Fruit fly (Drosophila melanogaster) whole organism, embryonic: Measurements from ENCODE around the gene mRpS31.
A peak's percentile ranks its signal among the peaks of the same experiment; 100 is the strongest.

ENCODE experiments used
- Abd-B ChIP-seq: fragments of 200-800 bp; sonication (Bioruptor generic); optimal IDR thresholded peaks from 2 replicates; lab custom pipeline; 2018; ENCODE audit warnings: missing biosample characterization, mild to moderate bottlenecking, missing genetic modification characterization, moderate library complexity
- Antp ChIP-seq: fragments of 200-800 bp; sonication (Bioruptor generic); optimal IDR thresholded peaks from 3 replicates; lab custom pipeline; 2016; ENCODE audit warnings: missing biosample characterization, missing genetic modification characterization
- BtbVII ChIP-seq: fragments of 200-800 bp; sonication (Bioruptor generic); optimal IDR thresholded peaks from 3 replicates; lab custom pipeline; 2017; ENCODE audit warnings: missing biosample characterization, mild to moderate bottlenecking, missing genetic modification characterization
- CG11247 ChIP-seq: fragments of 200-800 bp; sonication (Bioruptor generic); IDR thresholded peaks from 2 replicates; pipeline ENCODE4 v1.3.6; 2022; ENCODE audit warnings: missing biosample characterization, missing genetic modification characterization
- CG11695 ChIP-seq: fragments of 200-800 bp; sonication (Bioruptor generic); IDR thresholded peaks from 3 replicates; pipeline ENCODE4 v1.3.6; 2022; ENCODE audit warnings: missing biosample characterization, missing genetic modification characterization
- CG12299 ChIP-seq: fragments of 200-800 bp; sonication (Bioruptor generic); optimal IDR thresholded peaks from 2 replicates; lab custom pipeline; 2018; ENCODE audit warnings: missing biosample characterization, mild to moderate bottlenecking, missing genetic modification characterization
- CG12391 ChIP-seq: fragments of 200-800 bp; sonication (Bioruptor generic); optimal IDR thresholded peaks from 3 replicates; lab custom pipeline; 2018; ENCODE audit warnings: missing biosample characterization, mild to moderate bottlenecking, missing genetic modification characterization, moderate library complexity
- CG12769 ChIP-seq: fragments of 200-800 bp; sonication (Bioruptor generic); optimal IDR thresholded peaks from 2 replicates; lab custom pipeline; 2019; ENCODE audit warnings: missing biosample characterization, mild to moderate bottlenecking, missing genetic modification characterization, moderate library complexity
- CG13894 ChIP-seq: fragments of 200-800 bp; sonication (Bioruptor generic); optimal IDR thresholded peaks from 3 replicates; lab custom pipeline; 2018; ENCODE audit warnings: missing biosample characterization, mild to moderate bottlenecking, missing genetic modification characterization, moderate library complexity
- CG14710 ChIP-seq: fragments of 200-800 bp; sonication (Bioruptor generic); optimal IDR thresholded peaks from 3 replicates; lab custom pipeline; 2019; ENCODE audit warnings: missing biosample characterization, mild to moderate bottlenecking, missing genetic modification characterization, moderate library complexity
- CG14965 ChIP-seq: fragments of 200-800 bp; sonication (Bioruptor generic); optimal IDR thresholded peaks from 2 replicates; lab custom pipeline; 2016; ENCODE audit warnings: missing biosample characterization, missing genetic modification characterization, borderline replicate concordance
- CG15269 ChIP-seq: fragments of 200-800 bp; sonication (Bioruptor generic); optimal IDR thresholded peaks from 2 replicates; lab custom pipeline; 2018; ENCODE audit warnings: missing biosample characterization, mild to moderate bottlenecking, missing genetic modification characterization, moderate library complexity
- CG15479 ChIP-seq: fragments of 200-800 bp; sonication (Bioruptor generic); optimal IDR thresholded peaks from 3 replicates; lab custom pipeline; 2019; ENCODE audit warnings: missing biosample characterization, mild to moderate bottlenecking, missing genetic modification characterization, moderate library complexity
- CG15601 ChIP-seq: fragments of 200-800 bp; sonication (Bioruptor generic); optimal IDR thresholded peaks from 3 replicates; lab custom pipeline; 2019; ENCODE audit warnings: missing biosample characterization, mild to moderate bottlenecking, missing genetic modification characterization, moderate library complexity
- CG17802 ChIP-seq: fragments of 200-800 bp; sonication (Bioruptor generic); optimal IDR thresholded peaks from 2 replicates; lab custom pipeline; 2018; ENCODE audit warnings: missing biosample characterization, mild to moderate bottlenecking, missing genetic modification characterization, moderate library complexity
- CG17912 ChIP-seq: fragments of 200-800 bp; sonication (Bioruptor generic); optimal IDR thresholded peaks from 2 replicates; lab custom pipeline; 2018; ENCODE audit warnings: missing biosample characterization, mild to moderate bottlenecking, missing genetic modification characterization
- CG2120 ChIP-seq: fragments of 200-800 bp; sonication (Bioruptor generic); optimal IDR thresholded peaks from 3 replicates; lab custom pipeline; 2016; ENCODE audit warnings: missing biosample characterization, missing genetic modification characterization
- CG31365 ChIP-seq: fragments of 200-800 bp; sonication (Bioruptor generic); optimal IDR thresholded peaks from 2 replicates; lab custom pipeline; 2018; ENCODE audit warnings: missing biosample characterization, mild to moderate bottlenecking, missing genetic modification characterization
- CG3726 ChIP-seq: fragments of 200-800 bp; sonication (Bioruptor generic); IDR thresholded peaks from 3 replicates; pipeline ENCODE4, ENCODE4 v1.3.6; 2022; ENCODE audit warnings: missing biosample characterization, missing genetic modification characterization
- CG4707 ChIP-seq: fragments of 200-800 bp; sonication (Bioruptor generic); optimal IDR thresholded peaks from 2 replicates; lab custom pipeline; 2018; ENCODE audit warnings: missing biosample characterization, mild to moderate bottlenecking, missing genetic modification characterization, moderate library complexity
- CG6689 ChIP-seq: fragments of 200-800 bp; sonication (Bioruptor generic); IDR thresholded peaks from 2 replicates; pipeline ENCODE4 v1.3.6; 2022; ENCODE audit warnings: missing biosample characterization, missing genetic modification characterization
- CG7372 ChIP-seq: fragments of 200-800 bp; sonication (Bioruptor generic); IDR thresholded peaks from 2 replicates; pipeline ENCODE4 v1.3.6; 2022; ENCODE audit warnings: missing biosample characterization, missing genetic modification characterization
- CG9727 ChIP-seq: fragments of 200-800 bp; sonication (Bioruptor generic); optimal IDR thresholded peaks from 3 replicates; lab custom pipeline; 2017; ENCODE audit warnings: missing biosample characterization, mild to moderate bottlenecking, missing genetic modification characterization
- CG9876 ChIP-seq: fragments of 200-800 bp; sonication (Bioruptor generic); optimal IDR thresholded peaks from 2 replicates; lab custom pipeline; 2016; ENCODE audit warnings: missing biosample characterization, missing genetic modification characterization
- CoRest ChIP-seq: fragments of 200-800 bp; sonication (Bioruptor generic); optimal IDR thresholded peaks from 3 replicates; lab custom pipeline; 2018; ENCODE audit warnings: missing biosample characterization, mild to moderate bottlenecking, missing genetic modification characterization, moderate library complexity
- ERR ChIP-seq: fragments of 200-800 bp; sonication (Bioruptor generic); optimal IDR thresholded peaks from 2 replicates; lab custom pipeline; 2016; ENCODE audit warnings: missing biosample characterization, missing genetic modification characterization
- Hmx ChIP-seq: fragments of 200-800 bp; sonication (Bioruptor generic); optimal IDR thresholded peaks from 2 replicates; lab custom pipeline; 2016; ENCODE audit warnings: missing biosample characterization, missing genetic modification characterization
- Kr ChIP-seq: fragments of 200-800 bp; sonication (Bioruptor generic); optimal IDR thresholded peaks from 2 replicates; lab custom pipeline; 2017; ENCODE audit warnings: missing biosample characterization, mild to moderate bottlenecking, missing genetic modification characterization
- MTF-1 ChIP-seq: fragments of 200-800 bp; sonication (Bioruptor generic); optimal IDR thresholded peaks from 2 replicates; lab custom pipeline; 2018; ENCODE audit warnings: missing biosample characterization, mild to moderate bottlenecking, missing genetic modification characterization, borderline replicate concordance
- Max ChIP-seq: fragments of 200-800 bp; sonication (Bioruptor generic); optimal IDR thresholded peaks from 2 replicates; lab custom pipeline; 2016; ENCODE audit warnings: missing biosample characterization, mild to moderate bottlenecking, missing genetic modification characterization
- Mes4 ChIP-seq: fragments of 200-800 bp; sonication (Bioruptor generic); optimal IDR thresholded peaks from 2 replicates; lab custom pipeline; 2016; ENCODE audit warnings: missing biosample characterization, missing genetic modification characterization
- Rfx ChIP-seq: fragments of 200-800 bp; sonication (Bioruptor generic); IDR thresholded peaks from 2 replicates; pipeline ENCODE4 v1.3.6; 2022; ENCODE audit warnings: missing biosample characterization, missing genetic modification characterization
- Sox100B ChIP-seq: fragments of 200-800 bp; sonication (Bioruptor generic); optimal IDR thresholded peaks from 3 replicates; lab custom pipeline; 2018; ENCODE audit warnings: missing biosample characterization, mild to moderate bottlenecking, missing genetic modification characterization
- Sry-δ ChIP-seq: fragments of 200-800 bp; sonication (Bioruptor generic); optimal IDR thresholded peaks from 2 replicates; lab custom pipeline; 2016; ENCODE audit warnings: missing biosample characterization, missing genetic modification characterization
- Ssrp ChIP-seq: fragments of 200-800 bp; sonication (Bioruptor generic); optimal IDR thresholded peaks from 2 replicates; lab custom pipeline; 2018; ENCODE audit warnings: missing biosample characterization, mild to moderate bottlenecking, missing genetic modification characterization, moderate library complexity
- Xrp1 ChIP-seq: fragments of 200-800 bp; sonication (Bioruptor generic); IDR thresholded peaks from 2 replicates; pipeline ENCODE4 v1.3.6; 2022; ENCODE audit warnings: missing biosample characterization, missing genetic modification characterization
- ap ChIP-seq: fragments of 200-800 bp; sonication (Bioruptor generic); IDR thresholded peaks from 2 replicates; pipeline ENCODE4 v1.3.6; 2022; ENCODE audit warnings: missing biosample characterization, missing genetic modification characterization
- bab2 ChIP-seq: fragments of 200-800 bp; sonication (Bioruptor generic); optimal IDR thresholded peaks from 2 replicates; lab custom pipeline; 2016; ENCODE audit warnings: missing biosample characterization, missing genetic modification characterization
- chm ChIP-seq: fragments of 200-800 bp; sonication (Bioruptor generic); IDR thresholded peaks from 2 replicates; pipeline ENCODE4 v1.3.6; 2022; ENCODE audit warnings: missing biosample characterization, missing genetic modification characterization
- dan ChIP-seq: fragments of 200-800 bp; sonication (Bioruptor generic); IDR thresholded peaks from 2 replicates; pipeline ENCODE4 v1.3.6; 2022; ENCODE audit warnings: missing biosample characterization, missing genetic modification characterization
- dati ChIP-seq: fragments of 200-800 bp; sonication (Bioruptor generic); IDR thresholded peaks from 2 replicates; pipeline ENCODE4 v1.3.6; 2022; ENCODE audit warnings: missing biosample characterization, missing genetic modification characterization
- eve ChIP-seq, 2 experiments: fragments of >200 bp; optimal IDR thresholded peaks; 2 replicates each; lab custom pipeline; 2017; ENCODE audit warnings: missing biosample characterization in 2 of 2, missing genetic modification characterization in 2 of 2
- exex ChIP-seq: fragments of 200-800 bp; sonication (Bioruptor generic); optimal IDR thresholded peaks from 4 replicates; lab custom pipeline; 2018; ENCODE audit warnings: missing biosample characterization, mild to moderate bottlenecking, missing genetic modification characterization, moderate library complexity
- fu2 ChIP-seq: fragments of 200-800 bp; sonication (Bioruptor generic); optimal IDR thresholded peaks from 2 replicates; lab custom pipeline; 2016; ENCODE audit warnings: missing biosample characterization, missing genetic modification characterization
- gfzf ChIP-seq: fragments of 200-800 bp; sonication (Bioruptor generic); optimal IDR thresholded peaks from 2 replicates; lab custom pipeline; 2016; ENCODE audit warnings: missing biosample characterization, mild to moderate bottlenecking, missing genetic modification characterization, moderate library complexity
- gt ChIP-seq: fragments of 200-800 bp; sonication (Bioruptor generic); IDR thresholded peaks from 2 replicates; pipeline ENCODE4 v1.3.6; 2022; ENCODE audit warnings: missing biosample characterization, missing genetic modification characterization
- her ChIP-seq: fragments of 200-800 bp; sonication (Bioruptor generic); optimal IDR thresholded peaks from 2 replicates; lab custom pipeline; 2016; ENCODE audit warnings: missing biosample characterization, missing genetic modification characterization
- maf-S ChIP-seq: fragments of 200-800 bp; sonication (Bioruptor generic); optimal IDR thresholded peaks from 2 replicates; lab custom pipeline; 2016; ENCODE audit warnings: missing biosample characterization, missing genetic modification characterization
- nmo ChIP-seq: fragments of 200-800 bp; sonication (Bioruptor generic); optimal IDR thresholded peaks from 2 replicates; lab custom pipeline; 2018; ENCODE audit warnings: missing biosample characterization, mild to moderate bottlenecking, missing genetic modification characterization, moderate library complexity
- pho ChIP-seq: fragments of 200-800 bp; sonication (Bioruptor generic); optimal IDR thresholded peaks from 2 replicates; lab custom pipeline; 2016; ENCODE audit warnings: missing biosample characterization, missing genetic modification characterization

Gene mRpS31

dm6 chr3L:16013198-16013982, 8.4 kb downstream of the mRpS31 start (continued):
- peak; percentile 11 for TF ChIP-seq CG13894 (tag; lab: Kevin White, UChicago)
- TF ChIP-seq Rfx (GFP tag; lab: Robert Waterston, UW): no peak
- no peak for TF ChIP-seq CG6689 (GFP tag; lab: Robert Waterston, UW)
- no peak for TF ChIP-seq CG4707
- no peak for TF ChIP-seq Abd-B
- no peak for TF ChIP-seq gt
- TF ChIP-seq Hmx (GFP tag; lab: Kevin White, UChicago): no peak
- TF ChIP-seq CG11695 (GFP tag; lab: Robert Waterston, UW): no peak
- TF ChIP-seq CG17802: no peak
- no peak for TF ChIP-seq CG9876 (GFP tag; lab: Kevin White, UChicago)
- no peak for TF ChIP-seq ap (GFP tag; lab: Robert Waterston, UW)
- TF ChIP-seq Max: no peak
- TF ChIP-seq CG9727 (GFP tag; lab: Kevin White, UChicago): peak; percentile 27
- TF ChIP-seq CG14710 (tag; lab: Kevin White, UChicago): peak; percentile 48
- no peak for TF ChIP-seq MTF-1 (GFP tag; lab: Kevin White, UChicago)
- no peak for TF ChIP-seq fu2
- no peak for TF ChIP-seq CG7372 (GFP tag; lab: Robert Waterston, UW)
- TF ChIP-seq Mes4 (GFP tag; lab: Kevin White, UChicago): no peak
- TF ChIP-seq CG12391 (tag; lab: Kevin White, UChicago): peak; percentile 56
- TF ChIP-seq CG2120: no peak
- no peak for TF ChIP-seq Kr
- TF ChIP-seq eve (GFP tag; optimal IDR thresholded peaks at IDR 0.05; lab: Kevin White, UChicago): no peak
- TF ChIP-seq CG31365 (tag; lab: Kevin White, UChicago): no peak
- TF ChIP-seq her (GFP tag; lab: Kevin White, UChicago): no peak
- TF ChIP-seq dati (GFP tag; lab: Robert Waterston, UW): no peak
- TF ChIP-seq nmo (GFP tag; lab: Kevin White, UChicago): peak; percentile 46
- peak; percentile 37 for TF ChIP-seq CoRest (tag; lab: Kevin White, UChicago)
- no peak for TF ChIP-seq CG15479 (GFP tag; lab: Kevin White, UChicago)
- TF ChIP-seq CG3726: no peak
- TF ChIP-seq CG12299 (tag; lab: Kevin White, UChicago): no peak
- no peak for TF ChIP-seq bab2
- no peak for TF ChIP-seq pho (GFP tag; lab: Kevin White, UChicago)
- no peak for TF ChIP-seq exex
- no peak for TF ChIP-seq CG14965 (GFP tag; lab: Kevin White, UChicago)
- peak; percentile 33 for TF ChIP-seq Ssrp (tag; lab: Kevin White, UChicago)
- no peak for TF ChIP-seq Sry-δ
- no peak for TF ChIP-seq gfzf (GFP tag; lab: Kevin White, UChicago)
- no peak for TF ChIP-seq CG17912 (GFP tag; lab: Kevin White, UChicago)
- no peak for TF ChIP-seq CG12769 (tag; lab: Kevin White, UChicago)
- peak; percentile 30 for TF ChIP-seq Sox100B (GFP tag; lab: Kevin White, UChicago)
- no peak for TF ChIP-seq CG15601 (tag; lab: Kevin White, UChicago)
- 0 out of 2 replicates have a peak, but pooled peaks have one; percentile 13 for TF ChIP-seq Xrp1 (GFP tag; lab: Robert Waterston, UW)
- no peak for TF ChIP-seq chm (GFP tag; lab: Robert Waterston, UW)
- TF ChIP-seq CG15269 (tag; lab: Kevin White, UChicago): peak; percentile 42
- no peak for TF ChIP-seq Antp (GFP tag; lab: Kevin White, UChicago)
- no peak for TF ChIP-seq maf-S
- TF ChIP-seq BtbVII (GFP tag; lab: Kevin White, UChicago): no peak
- no peak for TF ChIP-seq ERR (GFP tag; lab: Kevin White, UChicago)
- TF ChIP-seq CG11247: no peak
- TF ChIP-seq dan: no peak
